Worm (Caenorhabditis elegans) whole organism, late embryonic: ENCODE results near the gene C27H5.2.
A peak's percentile ranks its signal among the peaks of the same experiment; 100 is the strongest.

Source experiments
- C38D4.7 ChIP-seq: fragments of 200-800 bp; sonication (Bioruptor generic); optimal IDR thresholded peaks from 2 replicates; lab custom pipeline; 2018; ENCODE audit warnings: mild to moderate bottlenecking, missing genetic modification characterization, moderate library complexity, missing compliant biosample characterization
- K02D7.2 ChIP-seq: sonication (generic microtip); optimal IDR thresholded peaks from 2 replicates; lab custom pipeline; 2017; ENCODE audit warnings: mild to moderate bottlenecking, missing genetic modification characterization, missing compliant biosample characterization
- T23F11.4 ChIP-seq: fragments of 200-800 bp; sonication (Bioruptor generic); optimal IDR thresholded peaks from 2 replicates; lab custom pipeline; 2018; ENCODE audit warnings: mild to moderate bottlenecking, missing genetic modification characterization, missing compliant biosample characterization
- ahr-1 ChIP-seq: sonication (generic microtip); optimal IDR thresholded peaks from 2 replicates; lab custom pipeline; 2016; ENCODE audit warnings: missing genetic modification characterization, missing compliant biosample characterization
- ama-1 ChIP-seq: fragments of 150-350 bp; optimal IDR thresholded peaks from 2 replicates; lab custom pipeline; 2014
- ceh-18 ChIP-seq: sonication (generic microtip); optimal IDR thresholded peaks from 2 replicates; lab custom pipeline; 2016; ENCODE audit warnings: missing genetic modification characterization, missing compliant biosample characterization
- ceh-2 ChIP-seq: sonication (generic microtip); optimal IDR thresholded peaks from 2 replicates; lab custom pipeline; 2016; ENCODE audit warnings: missing genotype, missing genetic modification characterization, missing compliant biosample characterization
- ceh-22 ChIP-seq: sonication (generic microtip); optimal IDR thresholded peaks from 2 replicates; lab custom pipeline; 2017; ENCODE audit warnings: missing biosample characterization, missing genetic modification characterization
- ceh-24 ChIP-seq: sonication (generic microtip); optimal IDR thresholded peaks from 2 replicates; lab custom pipeline; 2016; ENCODE audit warnings: mild to moderate bottlenecking, missing genetic modification characterization, missing compliant biosample characterization
- ceh-30 ChIP-seq: fragments of 150-350 bp; optimal IDR thresholded peaks from 2 replicates; lab custom pipeline; 2014; ENCODE audit warnings: missing biosample characterization, missing genetic modification characterization
- ceh-34 ChIP-seq: sonication (generic microtip); optimal IDR thresholded peaks from 2 replicates; lab custom pipeline; 2016; ENCODE audit warnings: mild to moderate bottlenecking, missing genetic modification characterization, missing compliant biosample characterization
- ceh-48 ChIP-seq: sonication (generic microtip); optimal IDR thresholded peaks from 2 replicates; lab custom pipeline; 2016; ENCODE audit warnings: missing genetic modification characterization, inconsistent platforms, missing compliant biosample characterization
- ceh-6 ChIP-seq: fragments of 200-800 bp; sonication (Bioruptor generic); optimal IDR thresholded peaks from 2 replicates; lab custom pipeline; 2018; ENCODE audit warnings: mild to moderate bottlenecking, missing genetic modification characterization, missing compliant biosample characterization
- ceh-9 ChIP-seq: sonication (generic microtip); optimal IDR thresholded peaks from 2 replicates; lab custom pipeline; 2016; ENCODE audit warnings: mild to moderate bottlenecking, missing genetic modification characterization, inconsistent platforms, missing compliant biosample characterization
- che-1 ChIP-seq: sonication (generic microtip); optimal IDR thresholded peaks from 2 replicates; lab custom pipeline; 2016; ENCODE audit warnings: mild to moderate bottlenecking, missing genetic modification characterization, missing compliant biosample characterization
- dve-1 ChIP-seq: sonication (generic microtip); optimal IDR thresholded peaks from 2 replicates; lab custom pipeline; 2017; ENCODE audit warnings: antibody characterized with exemption, mild to moderate bottlenecking, missing genetic modification characterization, missing compliant biosample characterization
- elt-4 ChIP-seq: sonication (generic microtip); optimal IDR thresholded peaks from 2 replicates; lab custom pipeline; 2016; ENCODE audit warnings: missing genetic modification characterization, missing compliant biosample characterization
- ets-4 ChIP-seq: sonication (generic microtip); optimal IDR thresholded peaks from 2 replicates; lab custom pipeline; 2016; ENCODE audit warnings: missing genetic modification characterization, missing compliant biosample characterization
- eyg-1 ChIP-seq: sonication (generic microtip); optimal IDR thresholded peaks from 2 replicates; lab custom pipeline; 2016; ENCODE audit warnings: missing genotype, missing genetic modification characterization, missing compliant biosample characterization
- fkh-10 ChIP-seq: fragments of 150-350 bp; optimal IDR thresholded peaks from 2 replicates; lab custom pipeline; 2014; ENCODE audit warnings: missing biosample characterization, missing genetic modification reagents, missing genetic modification characterization
- fkh-6 ChIP-seq: sonication (generic microtip); optimal IDR thresholded peaks from 2 replicates; lab custom pipeline; 2016; ENCODE audit warnings: missing genetic modification characterization, missing compliant biosample characterization
- hlh-30 ChIP-seq: sonication (generic microtip); optimal IDR thresholded peaks from 2 replicates; lab custom pipeline; 2017; ENCODE audit warnings: antibody characterized with exemption, missing genetic modification characterization, missing compliant biosample characterization; ENCODE audit not compliant: insufficient read depth
- hlh-6 ChIP-seq: sonication (generic microtip); optimal IDR thresholded peaks from 2 replicates; lab custom pipeline; 2016; ENCODE audit warnings: missing genotype, missing genetic modification characterization, missing compliant biosample characterization
- hlh-8 ChIP-seq: sonication (generic microtip); optimal IDR thresholded peaks from 2 replicates; lab custom pipeline; 2016; ENCODE audit warnings: missing genotype, missing genetic modification characterization, missing compliant biosample characterization
- lim-6 ChIP-seq: sonication (generic microtip); optimal IDR thresholded peaks from 2 replicates; lab custom pipeline; 2016; ENCODE audit warnings: missing genetic modification characterization, missing compliant biosample characterization
- lin-11 ChIP-seq: fragments of 200-800 bp; sonication (Bioruptor generic); optimal IDR thresholded peaks from 2 replicates; lab custom pipeline; 2018; ENCODE audit warnings: mild to moderate bottlenecking, missing genetic modification characterization, missing compliant biosample characterization
- madf-2 ChIP-seq: sonication (generic microtip); optimal IDR thresholded peaks from 2 replicates; lab custom pipeline; 2017; ENCODE audit warnings: missing genetic modification characterization, missing compliant biosample characterization
- nfya-1 ChIP-seq: sonication (generic microtip); optimal IDR thresholded peaks from 2 replicates; lab custom pipeline; 2017; ENCODE audit warnings: missing genetic modification characterization, mild to moderate bottlenecking, missing compliant biosample characterization, antibody characterized with exemption, moderate library complexity
- odd-2 ChIP-seq: sonication (generic microtip); optimal IDR thresholded peaks from 2 replicates; lab custom pipeline; 2017; ENCODE audit warnings: antibody characterized with exemption, mild to moderate bottlenecking, missing genetic modification characterization, missing compliant biosample characterization
- pag-3 ChIP-seq: sonication (generic microtip); optimal IDR thresholded peaks from 2 replicates; lab custom pipeline; 2016; ENCODE audit warnings: missing compliant biosample characterization, missing genetic modification characterization, borderline replicate concordance
- pat-9 ChIP-seq: fragments of 200-800 bp; sonication (Bioruptor generic); optimal IDR thresholded peaks from 2 replicates; lab custom pipeline; 2018; ENCODE audit warnings: mild to moderate bottlenecking, missing genetic modification characterization, moderate library complexity, missing compliant biosample characterization
- pax-1 ChIP-seq: fragments of 150-350 bp; optimal IDR thresholded peaks from 2 replicates; lab custom pipeline; 2014; ENCODE audit warnings: missing biosample characterization, missing genetic modification characterization
- pha-4 ChIP-seq: fragments of 150-350 bp; optimal IDR thresholded peaks from 2 replicates; lab custom pipeline; 2018; ENCODE audit warnings: missing biosample characterization, missing genetic modification reagents, missing genetic modification characterization
- pros-1 ChIP-seq: fragments of 150-350 bp; optimal IDR thresholded peaks from 2 replicates; lab custom pipeline; 2014; ENCODE audit warnings: missing biosample characterization, missing genetic modification reagents, missing genetic modification characterization
- sdc-2 ChIP-seq: sonication (generic microtip); optimal IDR thresholded peaks from 2 replicates; lab custom pipeline; 2016; ENCODE audit warnings: missing genotype, missing genetic modification characterization, missing compliant biosample characterization
- sox-2 ChIP-seq: fragments of 200-800 bp; sonication (Bioruptor generic); IDR thresholded peaks from 2 replicates; pipeline ENCODE4 v1.3.6; 2022; ENCODE audit warnings: missing genetic modification reagents, missing genetic modification characterization, missing compliant biosample characterization
- sox-4 ChIP-seq: sonication (generic microtip); optimal IDR thresholded peaks from 2 replicates; lab custom pipeline; 2017; ENCODE audit warnings: mild to moderate bottlenecking, missing genetic modification characterization, inconsistent platforms, missing compliant biosample characterization
- tbx-2 ChIP-seq: sonication (generic microtip); optimal IDR thresholded peaks from 2 replicates; lab custom pipeline; 2016; ENCODE audit warnings: missing genetic modification characterization, missing compliant biosample characterization
- ttx-3 ChIP-seq: sonication (generic microtip); optimal IDR thresholded peaks from 2 replicates; lab custom pipeline; 2016; ENCODE audit warnings: missing genetic modification reagents, missing genetic modification characterization, missing compliant biosample characterization
- unc-3 ChIP-seq, 2 experiments: fragments of 200-800 bp in 1 of 2; sonication (Bioruptor generic) in 1 of 2; sonication (generic microtip) in 1 of 2; conservative IDR thresholded peaks in 1 of 2; optimal IDR thresholded peaks in 1 of 2; 2 replicates each; pipeline versions ENCODE4 v1.3.6 to Lab custom; 2016 to 2022; ENCODE audit warnings: missing compliant biosample characterization in 2 of 2, missing genetic modification characterization in 2 of 2, missing genetic modification reagents in 1 of 2
- unc-55 ChIP-seq: sonication (generic microtip); optimal IDR thresholded peaks from 2 replicates; lab custom pipeline; 2017; ENCODE audit warnings: missing biosample characterization, missing genetic modification reagents, missing genetic modification characterization
- ztf-16 ChIP-seq: sonication (generic microtip); optimal IDR thresholded peaks from 2 replicates; lab custom pipeline; 2017; ENCODE audit warnings: missing genetic modification characterization, missing compliant biosample characterization

C27H5.2 gene

DNA sequence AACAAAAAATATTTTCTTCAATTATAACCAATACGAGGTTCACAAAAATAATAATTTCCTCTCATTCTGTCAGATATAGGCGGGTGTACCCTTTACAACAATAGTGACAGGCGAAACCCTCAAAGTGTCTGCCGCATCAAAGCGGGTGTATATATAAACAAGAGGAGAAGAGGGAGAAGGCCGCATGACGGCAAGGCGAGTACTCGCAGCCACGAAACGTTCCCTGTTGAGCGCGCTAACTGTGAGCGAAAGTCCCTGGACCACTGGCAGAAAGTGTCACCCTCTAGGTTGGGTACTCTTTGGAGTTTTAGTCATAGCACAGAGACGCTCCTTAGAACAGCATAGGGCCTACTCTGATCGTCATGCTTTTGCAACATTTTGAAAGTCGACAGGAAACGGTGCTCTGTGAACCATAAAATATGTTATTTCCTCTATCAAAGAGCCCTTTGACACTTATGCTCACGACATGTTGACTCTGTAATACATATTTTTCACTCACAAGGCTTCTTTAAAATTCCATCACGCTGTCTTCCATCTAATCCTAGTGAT, 44.7 kb downstream of the C27H5.2 start, which contains the start of gene pcrg-1 (continued):
- TF ChIP-seq pros-1 (no peak), ceh-18 (tag; lab: Kevin White, UChicago) (peak; percentile 76), ahr-1 (tag; lab: Kevin White, UChicago) (peak; percentile 83), eyg-1 (tag; lab: Kevin White, UChicago) (peak; percentile 80), unc-55 (GFP tag; lab: Kevin White, UChicago) (no peak), ttx-3 (tag; lab: Kevin White, UChicago) (peak; percentile 77), nfya-1 (peak; percentile 45), hlh-6 (tag; lab: Kevin White, UChicago) (peak; percentile 91), dve-1 (peak; percentile 88), odd-2 (no peak), fkh-6 (tag; lab: Kevin White, UChicago) (peak; percentile 86), elt-4 (tag; lab: Kevin White, UChicago) (no peak), pat-9 (tag; lab: Kevin White, UChicago) (peak; percentile 88), sdc-2 (tag; lab: Kevin White, UChicago) (peak; percentile 69), lim-6 (tag; lab: Kevin White, UChicago) (peak; percentile 90), ceh-9 (tag; lab: Kevin White, UChicago) (peak; percentile 72), sox-4 (tag; lab: Kevin White, UChicago) (peak; percentile 85), K02D7.2 (tag; lab: Kevin White, UChicago) (peak; percentile 74), ceh-22 (tag; lab: Kevin White, UChicago) (no peak), T23F11.4 (peak; percentile 88), pag-3 (peak; percentile 8), C38D4.7 (GFP tag; lab: Kevin White, UChicago) (peak; percentile 87), ceh-6 (GFP tag; lab: Kevin White, UChicago) (peak; percentile 86), lin-11 (peak; percentile 77), ceh-34 (tag; lab: Kevin White, UChicago) (peak; percentile 84), ceh-48 (peak; percentile 74)

DNA sequence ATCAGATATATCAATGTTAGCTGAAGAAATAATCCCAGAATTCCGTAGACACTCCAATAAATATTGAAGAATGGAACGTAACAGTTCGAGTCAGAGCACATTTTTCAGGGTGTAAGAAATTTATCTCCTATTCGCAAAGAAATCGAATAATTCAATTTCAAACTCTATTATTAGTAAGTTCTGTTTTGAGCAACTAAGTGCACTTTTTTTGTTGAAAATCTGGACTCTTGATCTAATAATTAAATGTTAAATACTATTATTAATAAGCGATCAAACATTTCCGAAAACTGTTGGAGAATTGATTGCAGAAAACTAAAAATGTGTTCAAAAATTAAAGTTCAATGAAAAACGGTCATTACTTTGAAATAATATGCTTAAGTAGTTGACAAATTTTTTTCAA, 47.7 kb downstream of the C27H5.2 start, which contains the start of gene srd-56:
srd-56 (minus strand) TSS at position 101 of the 400 bp plus-strand sequence.
- TF ChIP-seq pha-4 (tag; lab: Kevin White, UChicago) (no peak), unc-3 (GFP tag; conservative IDR thresholded peaks at IDR 0.05; lab: Robert Waterston, UW) (no peak), unc-3 (tag; optimal IDR thresholded peaks at IDR 0.05; lab: Kevin White, UChicago) (no peak), ceh-34 (tag; lab: Kevin White, UChicago) (no peak)

- TF ChIP-seq unc-3 (GFP tag; conservative IDR thresholded peaks at IDR 0.05; lab: Robert Waterston, UW) (no peak), unc-3 (tag; optimal IDR thresholded peaks at IDR 0.05; lab: Kevin White, UChicago) (no peak), ama-1 (lab: Kevin White, UChicago) (no peak), lim-6 (tag; lab: Kevin White, UChicago) (no peak), ets-4 (tag; lab: Kevin White, UChicago) (no peak)
These were observed 49.6 kb downstream of the C27H5.2 start, which contains the start of gene srd-58 for ce11 chrII:7204951-7205350. TSS of gene srd-58 (minus strand) at chrII:7205051.

ce11 chrII:7205388-7205787, 50.0 kb downstream of the C27H5.2 start, which contains the start of gene srd-59:
TSS of gene srd-59 (plus strand) at chrII:7205688.
- TF ChIP-seq pag-3 (no peak), sox-2 (no peak), ceh-30 (tag; lab: Kevin White, UChicago) (no peak), ceh-2 (tag; lab: Kevin White, UChicago) (no peak), hlh-30 (tag; lab: Kevin White, UChicago) (no peak), pax-1 (tag; lab: Kevin White, UChicago) (no peak), ztf-16 (tag; lab: Kevin White, UChicago) (no peak), ceh-48 (no peak), che-1 (tag; lab: Kevin White, UChicago) (no peak), ceh-18 (tag; lab: Kevin White, UChicago) (no peak), ceh-24 (tag; lab: Kevin White, UChicago) (no peak), fkh-10 (GFP tag; lab: Kevin White, UChicago) (no peak), tbx-2 (tag; lab: Kevin White, UChicago) (no peak), elt-4 (tag; lab: Kevin White, UChicago) (no peak), pros-1 (no peak), hlh-8 (no peak), madf-2 (no peak)
